Fruit fly (Drosophila melanogaster) whole organism, adult: ENCODE results near the gene CG7320.

Source experiments
- CG11617 ChIP-seq: fragments of 200-800 bp; sonication (Bioruptor generic); optimal IDR thresholded peaks from 2 replicates; lab custom pipeline; 2017; ENCODE audit warnings: mild to moderate bottlenecking, missing biosample characterization, missing genetic modification reagents, missing genetic modification characterization
- CG12768 ChIP-seq: fragments of 200-800 bp; sonication (Bioruptor generic); optimal IDR thresholded peaks from 2 replicates; lab custom pipeline; 2017; ENCODE audit warnings: missing biosample characterization, missing genetic modification characterization, mild to moderate bottlenecking, moderate library complexity, missing genetic modification reagents
- CG14711 ChIP-seq: fragments of 200-800 bp; sonication (Bioruptor generic); optimal IDR thresholded peaks from 2 replicates; lab custom pipeline; 2018; ENCODE audit warnings: missing biosample characterization, mild to moderate bottlenecking, missing genetic modification characterization, moderate library complexity
- CG1620 ChIP-seq: fragments of 200-800 bp; sonication (Bioruptor generic); optimal IDR thresholded peaks from 2 replicates; lab custom pipeline; 2016; ENCODE audit warnings: missing biosample characterization, missing genetic modification characterization
- CG33017 ChIP-seq: fragments of 200-800 bp; sonication (Bioruptor generic); optimal IDR thresholded peaks from 2 replicates; lab custom pipeline; 2018; ENCODE audit warnings: missing biosample characterization, mild to moderate bottlenecking, missing genetic modification characterization, moderate library complexity
- CG5204 ChIP-seq: fragments of 200-800 bp; sonication (Bioruptor generic); optimal IDR thresholded peaks from 2 replicates; lab custom pipeline; 2016; ENCODE audit warnings: missing biosample characterization, missing genetic modification characterization
- CG7045 ChIP-seq: fragments of 200-800 bp; sonication (Bioruptor generic); optimal IDR thresholded peaks from 2 replicates; lab custom pipeline; 2017; ENCODE audit warnings: missing biosample characterization, mild to moderate bottlenecking, missing genetic modification characterization
- CG7101 ChIP-seq: fragments of 200-800 bp; sonication (Bioruptor generic); optimal IDR thresholded peaks from 2 replicates; lab custom pipeline; 2018; ENCODE audit warnings: missing biosample characterization, mild to moderate bottlenecking, missing genetic modification characterization, moderate library complexity
- Clk ChIP-seq: fragments of 200-800 bp; sonication (Bioruptor generic); optimal IDR thresholded peaks from 2 replicates; lab custom pipeline; 2017; ENCODE audit warnings: missing biosample characterization, missing genetic modification characterization
- Crg-1 ChIP-seq: fragments of 200-800 bp; sonication (Bioruptor generic); optimal IDR thresholded peaks from 2 replicates; lab custom pipeline; 2016; ENCODE audit warnings: missing biosample characterization, missing genetic modification characterization
- Hr96 ChIP-seq: fragments of 200-800 bp; sonication (Bioruptor generic); optimal IDR thresholded peaks from 2 replicates; lab custom pipeline; 2016; ENCODE audit warnings: missing biosample characterization, missing genetic modification characterization
- Mnt ChIP-seq: fragments of 200-800 bp; sonication (Bioruptor generic); optimal IDR thresholded peaks from 2 replicates; lab custom pipeline; 2016; ENCODE audit warnings: missing biosample characterization, mild to moderate bottlenecking, missing genetic modification characterization
- bab1 ChIP-seq: fragments of 200-800 bp; sonication (Bioruptor generic); optimal IDR thresholded peaks from 3 replicates; lab custom pipeline; 2019; ENCODE audit warnings: missing biosample characterization, mild to moderate bottlenecking, missing genetic modification characterization, moderate library complexity
- cic ChIP-seq: fragments of 200-800 bp; sonication (Bioruptor generic); optimal IDR thresholded peaks from 2 replicates; lab custom pipeline; 2017; ENCODE audit warnings: missing biosample characterization, mild to moderate bottlenecking, missing genetic modification characterization, moderate library complexity
- cnc ChIP-seq, 2 experiments: fragments of >200 bp; optimal IDR thresholded peaks; 2 replicates each; lab custom pipeline; 2017
- kay ChIP-seq: fragments of 200-800 bp; sonication (Bioruptor generic); peaks from one replicate; lab custom pipeline; 2016; ENCODE audit warnings: missing biosample characterization, missing genetic modification characterization, borderline replicate concordance
- ovo ChIP-seq: fragments of 200-800 bp; sonication (Bioruptor generic); optimal IDR thresholded peaks from 2 replicates; lab custom pipeline; 2016; ENCODE audit warnings: missing biosample characterization, missing genetic modification characterization
- pad ChIP-seq: fragments of 200-800 bp; sonication (Bioruptor generic); optimal IDR thresholded peaks from 3 replicates; lab custom pipeline; 2017; ENCODE audit warnings: missing biosample characterization, missing genetic modification characterization, mild to moderate bottlenecking, moderate library complexity, missing genetic modification reagents
- tj ChIP-seq: fragments of 200-800 bp; sonication (Bioruptor generic); optimal IDR thresholded peaks from 3 replicates; lab custom pipeline; 2017; ENCODE audit warnings: missing biosample characterization, mild to moderate bottlenecking, missing genetic modification characterization, moderate library complexity
- toe ChIP-seq: fragments of 200-800 bp; sonication (Bioruptor generic); optimal IDR thresholded peaks from 2 replicates; lab custom pipeline; 2016; ENCODE audit warnings: missing biosample characterization, missing genetic modification characterization

CG7320 gene

dm6 chr3L:18215669-18216068, 14.4 kb downstream of the CG7320 start:
- TF ChIP-seq CG11617 (GFP tag; lab: Kevin White, UChicago) = no peak
- TF ChIP-seq toe (GFP tag; lab: Kevin White, UChicago) = no peak

dm6 chr3L:18216931-18217330, 15.6 kb downstream of the CG7320 start:
- TF ChIP-seq kay (GFP tag; lab: Kevin White, UChicago) = no peak
- no peak for TF ChIP-seq CG11617 (GFP tag; lab: Kevin White, UChicago)
- TF ChIP-seq bab1 = no peak
- TF ChIP-seq toe (GFP tag; lab: Kevin White, UChicago) = no peak
- TF ChIP-seq CG5204 (GFP tag; lab: Kevin White, UChicago) = no peak
- no peak for TF ChIP-seq cnc (optimal IDR thresholded peaks at IDR 0.05; lab: Kevin White, UChicago)
- no peak for TF ChIP-seq Hr96 (GFP tag; lab: Kevin White, UChicago)
- no peak for TF ChIP-seq ovo (GFP tag; lab: Kevin White, UChicago)
- no peak for TF ChIP-seq Mnt
- TF ChIP-seq CG7101 = no peak
- no peak for TF ChIP-seq Crg-1 (GFP tag; lab: Kevin White, UChicago)

dm6 chr3L:18218480-18218879, 17.2 kb downstream of the CG7320 start:
- TF ChIP-seq Hr96 (GFP tag; lab: Kevin White, UChicago) = no peak
- no peak for TF ChIP-seq CG11617 (GFP tag; lab: Kevin White, UChicago)
- no peak for TF ChIP-seq CG7101
- no peak for TF ChIP-seq bab1
- no peak for TF ChIP-seq toe (GFP tag; lab: Kevin White, UChicago)
- no peak for TF ChIP-seq kay (GFP tag; lab: Kevin White, UChicago)
- TF ChIP-seq CG14711 (tag; lab: Kevin White, UChicago) = no peak
- no peak for TF ChIP-seq Clk
- no peak for TF ChIP-seq CG33017 (tag; lab: Kevin White, UChicago)
- no peak for TF ChIP-seq CG5204 (GFP tag; lab: Kevin White, UChicago)
- no peak for TF ChIP-seq CG7045 (GFP tag; lab: Kevin White, UChicago)
- no peak for TF ChIP-seq cic (GFP tag; lab: Kevin White, UChicago)
- TF ChIP-seq pad (GFP tag; lab: Kevin White, UChicago) = no peak
- TF ChIP-seq tj (GFP tag; lab: Kevin White, UChicago) = no peak
- no peak for TF ChIP-seq ovo (GFP tag; lab: Kevin White, UChicago)
- TF ChIP-seq CG1620 (GFP tag; lab: Kevin White, UChicago) = no peak
- no peak for TF ChIP-seq Mnt
- TF ChIP-seq Crg-1 (GFP tag; lab: Kevin White, UChicago) = no peak

- TF ChIP-seq CG5204 (GFP tag; lab: Kevin White, UChicago) = no peak
- TF ChIP-seq CG33017 (tag; lab: Kevin White, UChicago) = no peak
- TF ChIP-seq toe (GFP tag; lab: Kevin White, UChicago) = no peak
- no peak for TF ChIP-seq CG7101
- TF ChIP-seq tj (GFP tag; lab: Kevin White, UChicago) = no peak
- no peak for TF ChIP-seq kay (GFP tag; lab: Kevin White, UChicago)
- TF ChIP-seq CG12768 = no peak
- no peak for TF ChIP-seq cic (GFP tag; lab: Kevin White, UChicago)
- no peak for TF ChIP-seq bab1
- TF ChIP-seq CG7045 (GFP tag; lab: Kevin White, UChicago) = no peak
- TF ChIP-seq cnc (optimal IDR thresholded peaks at IDR 0.05; lab: Kevin White, UChicago) = no peak
- TF ChIP-seq CG14711 (tag; lab: Kevin White, UChicago) = no peak
- no peak for TF ChIP-seq ovo (GFP tag; lab: Kevin White, UChicago)
- TF ChIP-seq Clk = no peak
Measured at dm6 chr3L:18219388-18219787, 18.1 kb downstream of the CG7320 start.

dm6 chr3L:18221275-18221858, 20.1 kb downstream of the CG7320 start:
- TF ChIP-seq CG5204 (GFP tag; lab: Kevin White, UChicago) (no peak), tj (GFP tag; lab: Kevin White, UChicago) (no peak), cic (GFP tag; lab: Kevin White, UChicago) (no peak), Mnt (no peak), bab1 (no peak), CG7101 (no peak), CG33017 (tag; lab: Kevin White, UChicago) (no peak), toe (GFP tag; lab: Kevin White, UChicago) (no peak)

- no peak for TF ChIP-seq CG7101
- TF ChIP-seq tj (GFP tag; lab: Kevin White, UChicago) = no peak
- TF ChIP-seq Crg-1 (GFP tag; lab: Kevin White, UChicago) = no peak
- TF ChIP-seq CG5204 (GFP tag; lab: Kevin White, UChicago) = no peak
- no peak for TF ChIP-seq toe (GFP tag; lab: Kevin White, UChicago)
- no peak for TF ChIP-seq Hr96 (GFP tag; lab: Kevin White, UChicago)
- TF ChIP-seq CG1620 (GFP tag; lab: Kevin White, UChicago) = no peak
- TF ChIP-seq cnc (optimal IDR thresholded peaks at IDR 0.05; lab: Kevin White, UChicago) = no peak
- no peak for TF ChIP-seq Clk
- TF ChIP-seq pad (GFP tag; lab: Kevin White, UChicago) = no peak
- TF ChIP-seq bab1 = no peak
- TF ChIP-seq CG11617 (GFP tag; lab: Kevin White, UChicago) = no peak
Measured at dm6 chr3L:18222284-18222683, 21.0 kb downstream of the CG7320 start.

- TF ChIP-seq ovo (GFP tag; lab: Kevin White, UChicago) = no peak
- TF ChIP-seq cnc (optimal IDR thresholded peaks at IDR 0.05; lab: Kevin White, UChicago) = no peak
- no peak for TF ChIP-seq CG5204 (GFP tag; lab: Kevin White, UChicago)
- no peak for TF ChIP-seq CG11617 (GFP tag; lab: Kevin White, UChicago)
- TF ChIP-seq CG1620 (GFP tag; lab: Kevin White, UChicago) = no peak
- no peak for TF ChIP-seq toe (GFP tag; lab: Kevin White, UChicago)
- TF ChIP-seq bab1 = no peak
- no peak for TF ChIP-seq Mnt
- TF ChIP-seq pad (GFP tag; lab: Kevin White, UChicago) = no peak
- TF ChIP-seq kay (GFP tag; lab: Kevin White, UChicago) = no peak
- TF ChIP-seq CG14711 (tag; lab: Kevin White, UChicago) = no peak
- no peak for TF ChIP-seq CG33017 (tag; lab: Kevin White, UChicago)
- no peak for TF ChIP-seq Hr96 (GFP tag; lab: Kevin White, UChicago)
- no peak for TF ChIP-seq tj (GFP tag; lab: Kevin White, UChicago)
- no peak for TF ChIP-seq CG7101
- no peak for TF ChIP-seq Crg-1 (GFP tag; lab: Kevin White, UChicago)
- no peak for TF ChIP-seq CG7045 (GFP tag; lab: Kevin White, UChicago)
- TF ChIP-seq Clk = no peak
Measured at dm6 chr3L:18223437-18223836, 22.1 kb downstream of the CG7320 start.
